Fruit fly (Drosophila melanogaster): Measurements from ENCODE around the gene CG12259.

CG12259 gene

dm6 chr3R:27916355-27917019, 4.4 kb downstream of the CG12259 start, which contains the start of the genes CG5003 and mRpS22 (continued):
- peak; percentile 63 for TF ChIP-seq nerfin-1 (tag; optimal IDR thresholded peaks at IDR 0.05)
- TF ChIP-seq lab (GFP tag; optimal IDR thresholded peaks at IDR 0.05): peak; percentile 45
- TF ChIP-seq CTCF (GFP tag; optimal IDR thresholded peaks at IDR 0.05): no peak
- TF ChIP-seq HHEX (GFP tag; optimal IDR thresholded peaks at IDR 0.05): peak; percentile 29
- peak; percentile 69 for TF ChIP-seq CG6689 (GFP tag; IDR thresholded peaks at IDR 0.05)
- TF ChIP-seq Bteb2 (GFP tag; optimal IDR thresholded peaks at IDR 0.05): peak; percentile 1
- TF ChIP-seq CG17328 (GFP tag; IDR thresholded peaks at IDR 0.05): peak; percentile 14; the same call in 1 of the 2 replicates
- TF ChIP-seq kah (GFP tag; optimal IDR thresholded peaks at IDR 0.05): no peak
- TF ChIP-seq usp (GFP tag; optimal IDR thresholded peaks at IDR 0.05): no peak
- TF ChIP-seq CG3838 (GFP tag; optimal IDR thresholded peaks at IDR 0.05): no peak
- 0 out of 2 replicates have a peak, but pooled peaks have one; percentile 30 for TF ChIP-seq inv (GFP tag; IDR thresholded peaks at IDR 0.05; ENCODE audit: partially characterized antibody)
- peak; percentile 76 for TF ChIP-seq phol (tag; optimal IDR thresholded peaks at IDR 0.05)
- TF ChIP-seq CG10321 (GFP tag; IDR thresholded peaks at IDR 0.05): no peak
- TF ChIP-seq gem (tag; optimal IDR thresholded peaks at IDR 0.05): peak; percentile 79
- peak; percentile 58 for TF ChIP-seq Ssrp (tag; optimal IDR thresholded peaks at IDR 0.05)
- TF ChIP-seq CG1602 (GFP tag; optimal IDR thresholded peaks at IDR 0.05): peak; percentile 25
- TF ChIP-seq CG8290 (GFP tag; optimal IDR thresholded peaks at IDR 0.05): no peak
- peak in 1 of 2 experiments; percentile 7 for TF ChIP-seq CG8290 (tag; optimal IDR thresholded peaks at IDR 0.05)
- peak; percentile 46 for TF ChIP-seq Fer3 (tag; optimal IDR thresholded peaks at IDR 0.05)
- TF ChIP-seq kni (GFP tag; optimal IDR thresholded peaks at IDR 0.05): no peak
- 0 out of 3 replicates have a peak, but pooled peaks have one; percentile 8 for TF ChIP-seq ase (GFP tag; IDR thresholded peaks at IDR 0.05)
- 0 out of 2 replicates have a peak, but pooled peaks have one; percentile 26 for TF ChIP-seq danr (GFP tag; IDR thresholded peaks at IDR 0.05)
- no peak for TF ChIP-seq pita (GFP tag; optimal IDR thresholded peaks at IDR 0.05)
- TF ChIP-seq mirr (GFP tag; optimal IDR thresholded peaks at IDR 0.05): peak; percentile 3
- peak; percentile 22 for TF ChIP-seq Deaf1 (tag; optimal IDR thresholded peaks at IDR 0.05)
- no peak; the same call in 1 of the 2 replicates for TF ChIP-seq CG11247 (GFP tag; IDR thresholded peaks at IDR 0.05)
- no peak; the same call in 2 of the 3 replicates for TF ChIP-seq CG34422 (GFP tag; IDR thresholded peaks at IDR 0.05)
- TF ChIP-seq jing (GFP tag; optimal IDR thresholded peaks at IDR 0.05): no peak
- TF ChIP-seq CG15073 (GFP tag; optimal IDR thresholded peaks at IDR 0.05): no peak
- TF ChIP-seq corto (GFP tag; optimal IDR thresholded peaks at IDR 0.05): no peak
- TF ChIP-seq hb (GFP tag; IDR thresholded peaks at IDR 0.05; ENCODE audit: partially characterized antibody): no peak
- TF ChIP-seq CG18619 (GFP tag; optimal IDR thresholded peaks at IDR 0.05): peak; percentile 46
- TF ChIP-seq MBD-R2 (GFP tag; IDR thresholded peaks at IDR 0.05): peak; percentile 68
- peak; percentile 83 for TF ChIP-seq row (GFP tag; IDR thresholded peaks at IDR 0.05)
- peak; percentile 55 for TF ChIP-seq CG1647 (GFP tag; optimal IDR thresholded peaks at IDR 0.05)
- no peak for TF ChIP-seq CG4282 (GFP tag; optimal IDR thresholded peaks at IDR 0.05)
- TF ChIP-seq Med (GFP tag): peak; percentile 72
- no peak for TF ChIP-seq Atf-2 (GFP tag; optimal IDR thresholded peaks at IDR 0.05)
- peak; percentile 47 for TF ChIP-seq ewg (GFP tag; optimal IDR thresholded peaks at IDR 0.05)
- TF ChIP-seq Hmr (GFP tag; optimal IDR thresholded peaks at IDR 0.05): peak; percentile 56
- 0 out of 2 replicates have a peak, but pooled peaks have one; percentile 54 for TF ChIP-seq CG32772 (GFP tag; IDR thresholded peaks at IDR 0.05)
- peak; percentile 83 for TF ChIP-seq sens (GFP tag)
- peak; percentile 27; the same call in 1 of the 2 replicates for TF ChIP-seq CG13287 (GFP tag; IDR thresholded peaks at IDR 0.05; ENCODE audit: partially characterized antibody)
- no peak for TF ChIP-seq sim (GFP tag; IDR thresholded peaks at IDR 0.05)
- TF ChIP-seq Blimp-1 (GFP tag; optimal IDR thresholded peaks at IDR 0.05): no peak
- no peak for TF ChIP-seq CG6765 (GFP tag; optimal IDR thresholded peaks at IDR 0.05)
- peak; percentile 42; the same call in 1 of the 2 replicates for TF ChIP-seq NFAT (GFP tag; IDR thresholded peaks at IDR 0.05)
- TF ChIP-seq CG17186 (GFP tag; optimal IDR thresholded peaks at IDR 0.05): no peak
- peak; percentile 58 for TF ChIP-seq az2 (GFP tag; optimal IDR thresholded peaks at IDR 0.05)
- TF ChIP-seq PHDP (tag; optimal IDR thresholded peaks at IDR 0.05): peak; percentile 44

Data from whole organism, embryonic.